Worm (Caenorhabditis elegans) whole organism, young adult: ENCODE data around the gene bath-47.
"Not testable (repeated sequence)": the region's sequence is repeated elsewhere in the genome, so short reads cannot be mapped to it uniquely, and the experiment has no call there.

ENCODE experiments used
- B0019.2 ChIP-seq: fragments of 200-800 bp; sonication (Bioruptor generic); conservative IDR thresholded peaks from 2 replicates; pipeline ENCODE4 v1.3.6; 2022; ENCODE audit warnings: missing genetic modification reagents, missing genetic modification characterization, missing compliant biosample characterization
- C06A6.2 ChIP-seq: fragments of 200-800 bp; sonication (Bioruptor generic); conservative IDR thresholded peaks from 2 replicates; pipeline ENCODE4 v1.3.6; 2022; ENCODE audit warnings: missing genetic modification characterization, missing compliant biosample characterization
- atf-7 ChIP-seq: sonication (generic microtip); optimal IDR thresholded peaks from 2 replicates; lab custom pipeline; 2017; ENCODE audit warnings: mild to moderate bottlenecking, missing genetic modification characterization, missing compliant biosample characterization
- attf-5 ChIP-seq: fragments of 200-800 bp; sonication (Bioruptor generic); optimal IDR thresholded peaks from 2 replicates; lab custom pipeline; 2018; ENCODE audit warnings: mild to moderate bottlenecking, missing genetic modification characterization, missing compliant biosample characterization
- attf-6 ChIP-seq: fragments of 200-800 bp; sonication (Bioruptor generic); IDR thresholded peaks from 2 replicates; pipeline ENCODE4 v1.3.6; 2022; ENCODE audit warnings: missing genetic modification reagents, missing genetic modification characterization, missing compliant biosample characterization
- bed-1 ChIP-seq: fragments of 200-800 bp; sonication (Bioruptor generic); IDR thresholded peaks from 2 replicates; pipeline ENCODE4 v1.3.6; 2022; ENCODE audit warnings: missing genetic modification reagents, missing genetic modification characterization, missing compliant biosample characterization
- ceh-100 ChIP-seq: fragments of 200-800 bp; sonication (Bioruptor generic); IDR thresholded peaks from 2 replicates; pipeline ENCODE4 v1.3.6; 2022; ENCODE audit warnings: missing genetic modification reagents, missing genetic modification characterization, missing compliant biosample characterization
- ceh-27 ChIP-seq: fragments of 200-800 bp; sonication (Bioruptor generic); optimal IDR thresholded peaks from 2 replicates; lab custom pipeline; 2018; ENCODE audit warnings: mild to moderate bottlenecking, missing genetic modification characterization, moderate library complexity, missing compliant biosample characterization
- ceh-79 ChIP-seq: sonication (generic microtip); optimal IDR thresholded peaks from 2 replicates; lab custom pipeline; 2017; ENCODE audit warnings: mild to moderate bottlenecking, missing genetic modification characterization, missing compliant biosample characterization
- ceh-91 ChIP-seq: fragments of 200-800 bp; sonication (Bioruptor generic); IDR thresholded peaks from 2 replicates; pipeline ENCODE4 v1.3.6; 2022; ENCODE audit warnings: missing genetic modification reagents, missing genetic modification characterization, missing compliant biosample characterization
- dpff-1 ChIP-seq: sonication (generic microtip); optimal IDR thresholded peaks from 2 replicates; lab custom pipeline; 2017; ENCODE audit warnings: mild to moderate bottlenecking, missing genetic modification characterization, missing compliant biosample characterization
- dpl-1 ChIP-seq: fragments of 150-350 bp; optimal IDR thresholded peaks from 2 replicates; lab custom pipeline; 2014; ENCODE audit warnings: missing biosample characterization, missing genetic modification reagents, missing genetic modification characterization
- ekl-4 ChIP-seq: fragments of 200-800 bp; sonication (Bioruptor generic); IDR thresholded peaks from 2 replicates; pipeline ENCODE4 v1.3.6; 2022; ENCODE audit warnings: missing genetic modification reagents, missing genetic modification characterization, missing compliant biosample characterization
- ets-4 ChIP-seq: fragments of 200-800 bp; sonication (Bioruptor generic); optimal IDR thresholded peaks from 2 replicates; lab custom pipeline; 2018; ENCODE audit warnings: mild to moderate bottlenecking, missing genetic modification characterization, missing compliant biosample characterization
- fkh-3 ChIP-seq: sonication (generic microtip); optimal IDR thresholded peaks from 2 replicates; lab custom pipeline; 2016; ENCODE audit warnings: mild to moderate bottlenecking, missing genetic modification characterization, missing compliant biosample characterization
- hlh-26 ChIP-seq: fragments of 200-800 bp; sonication (Bioruptor generic); conservative IDR thresholded peaks from 2 replicates; pipeline ENCODE4 v1.3.6; 2022; ENCODE audit warnings: missing genetic modification reagents, missing genetic modification characterization, missing compliant biosample characterization
- hmg-1.2 ChIP-seq: fragments of 200-800 bp; sonication (Bioruptor generic); IDR thresholded peaks from 2 replicates; pipeline ENCODE4 v1.3.6; 2022; ENCODE audit warnings: missing genetic modification reagents, missing genetic modification characterization, missing compliant biosample characterization
- hsf-1 ChIP-seq: fragments of 200-800 bp; sonication (Bioruptor generic); IDR thresholded peaks from 2 replicates; pipeline ENCODE4 v1.3.6; 2022; ENCODE audit warnings: missing genetic modification reagents, missing genetic modification characterization, missing compliant biosample characterization
- lag-1 ChIP-seq: fragments of 200-800 bp; sonication (Bioruptor generic); IDR thresholded peaks from 2 replicates; pipeline ENCODE4 v1.3.6; 2022; ENCODE audit warnings: missing genetic modification reagents, missing genetic modification characterization, missing compliant biosample characterization
- let-526 ChIP-seq: fragments of 200-800 bp; sonication (Bioruptor generic); IDR thresholded peaks from 2 replicates; pipeline ENCODE4 v1.3.6; 2022; ENCODE audit warnings: missing genetic modification reagents, missing genetic modification characterization, missing compliant biosample characterization
- lin-35 ChIP-seq, 3 experiments: fragments of 150-350 bp in 2 of 3; sonication (generic microtip) in 1 of 3; optimal IDR thresholded peaks; 2 replicates each; lab custom pipeline; 2014 to 2018; ENCODE audit warnings: missing biosample characterization in 3 of 3, missing genetic modification characterization in 3 of 3, missing genetic modification reagents in 3 of 3
- lin-54 ChIP-seq: fragments of 200-800 bp; sonication (Bioruptor generic); optimal IDR thresholded peaks from 2 replicates; lab custom pipeline; 2018; ENCODE audit warnings: mild to moderate bottlenecking, missing genetic modification characterization, missing compliant biosample characterization
- lir-1 ChIP-seq: fragments of 200-800 bp; sonication (Bioruptor generic); conservative IDR thresholded peaks from 2 replicates; pipeline ENCODE4 v1.3.6; 2022; ENCODE audit warnings: missing genetic modification reagents, missing genetic modification characterization, missing compliant biosample characterization
- nhr-179 ChIP-seq: sonication (generic microtip); optimal IDR thresholded peaks from 2 replicates; lab custom pipeline; 2016; ENCODE audit warnings: mild to moderate bottlenecking, missing genetic modification characterization, missing compliant biosample characterization
- nhr-27 ChIP-seq: fragments of 200-800 bp; sonication (Bioruptor generic); optimal IDR thresholded peaks from 2 replicates; lab custom pipeline; 2018; ENCODE audit warnings: mild to moderate bottlenecking, missing genetic modification characterization, moderate library complexity, missing compliant biosample characterization
- pbrm-1 ChIP-seq: fragments of 200-800 bp; sonication (Bioruptor generic); IDR thresholded peaks from 2 replicates; pipeline ENCODE4 v1.3.6; 2022; ENCODE audit warnings: missing genetic modification reagents, missing genetic modification characterization, missing compliant biosample characterization
- rec-8 ChIP-seq, 2 experiments: sonication (generic microtip); optimal IDR thresholded peaks; 2 replicates each; lab custom pipeline; 2016; ENCODE audit warnings: mild to moderate bottlenecking in 2 of 2, missing genetic modification characterization in 2 of 2, missing genetic modification reagents in 2 of 2, missing genotype in 2 of 2, missing biosample characterization in 1 of 2, missing compliant biosample characterization in 1 of 2, moderate library complexity in 1 of 2
- rpc-1 ChIP-seq, 2 experiments: fragments of 150-350 bp in 1 of 2; sonication (generic microtip) in 1 of 2; optimal IDR thresholded peaks; 2 replicates each; lab custom pipeline; 2014 to 2018; ENCODE audit warnings: missing biosample characterization in 1 of 2, missing genetic modification characterization in 1 of 2, missing genetic modification reagents in 1 of 2, missing genotype in 1 of 2
- tbp1 ChIP-seq: fragments of 200-800 bp; sonication (Bioruptor generic); optimal IDR thresholded peaks from 2 replicates; lab custom pipeline; 2018; ENCODE audit warnings: mild to moderate bottlenecking, missing genetic modification characterization, missing compliant biosample characterization
- xnd-1 ChIP-seq: sonication (generic microtip); optimal IDR thresholded peaks from 2 replicates; lab custom pipeline; 2016; ENCODE audit warnings: missing genotype, missing genetic modification reagents, missing genetic modification characterization, missing compliant biosample characterization
- zfh-2 ChIP-seq: fragments of 200-800 bp; sonication (Bioruptor generic); conservative IDR thresholded peaks from 2 replicates; pipeline ENCODE4 v1.3.6; 2022; ENCODE audit warnings: missing genetic modification reagents, missing genetic modification characterization, missing compliant biosample characterization
- ztf-18 ChIP-seq: sonication (generic microtip); optimal IDR thresholded peaks from 2 replicates; lab custom pipeline; 2016; ENCODE audit warnings: missing genotype, mild to moderate bottlenecking, missing genetic modification characterization, missing compliant biosample characterization
- ztf-28 ChIP-seq: fragments of 200-800 bp; sonication (Bioruptor generic); IDR thresholded peaks from 2 replicates; pipeline ENCODE4 v1.3.6; 2022; ENCODE audit warnings: missing genetic modification reagents, missing genetic modification characterization, missing compliant biosample characterization

Gene bath-47

DNA sequence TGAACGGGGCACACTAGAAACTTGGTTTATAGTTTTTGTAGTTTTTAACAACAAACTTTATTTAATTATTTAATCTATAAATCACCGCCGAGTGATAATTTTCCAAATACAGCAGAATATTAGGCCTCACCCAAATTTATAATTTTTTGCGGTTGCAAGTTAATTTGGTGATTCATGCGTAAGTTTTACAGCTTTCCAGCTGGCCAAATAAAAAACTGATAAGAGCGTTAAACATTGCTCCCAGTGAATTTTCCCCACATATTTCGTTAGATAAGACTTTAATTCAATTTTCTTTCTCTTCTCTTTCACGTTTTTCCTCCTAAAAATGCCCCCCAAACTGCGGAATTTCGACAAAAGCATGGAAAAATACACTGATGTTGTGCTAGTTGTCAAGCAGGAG, at the start of gene bath-47:
TSS of gene bath-47 (plus strand) at position 305 of the 400 bp plus-strand sequence.
- no peak for TF ChIP-seq lin-54 (GFP tag; lab: Kevin White, UChicago)

DNA sequence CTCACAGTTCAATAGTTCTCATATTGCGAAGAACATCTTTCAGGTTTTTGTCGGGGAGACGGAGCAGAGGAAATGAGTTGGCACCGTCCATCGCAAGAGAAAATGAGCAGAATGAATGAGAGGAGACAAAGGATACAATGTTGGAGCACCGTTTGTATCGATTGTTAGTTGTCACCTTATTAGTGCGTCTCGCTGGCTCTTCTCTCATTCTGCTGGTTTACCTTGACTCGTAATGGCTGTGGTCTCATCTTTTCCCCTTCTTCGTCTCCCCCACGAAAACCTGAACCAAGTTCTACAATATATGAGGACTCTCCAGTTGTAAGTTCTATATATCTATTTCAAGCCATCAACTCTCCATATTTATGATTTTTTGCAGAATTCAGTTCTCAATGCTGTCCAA, 45.4 kb upstream of the bath-47 start, which contains the start of the genes fbxb-54 and fbxb-50:
TSS of gene fbxb-54 (minus strand) at position 101 of the 400 bp plus-strand sequence.
TSS of gene fbxb-50 (plus strand) at position 227 of the 400 bp plus-strand sequence.
- TF ChIP-seq tbp1 (GFP tag; lab: Kevin White, UChicago); bed-1 (GFP tag; lab: Robert Waterston, UW); dpl-1 (GFP tag; lab: Kevin White, UChicago): not testable (repeated sequence)

DNA sequence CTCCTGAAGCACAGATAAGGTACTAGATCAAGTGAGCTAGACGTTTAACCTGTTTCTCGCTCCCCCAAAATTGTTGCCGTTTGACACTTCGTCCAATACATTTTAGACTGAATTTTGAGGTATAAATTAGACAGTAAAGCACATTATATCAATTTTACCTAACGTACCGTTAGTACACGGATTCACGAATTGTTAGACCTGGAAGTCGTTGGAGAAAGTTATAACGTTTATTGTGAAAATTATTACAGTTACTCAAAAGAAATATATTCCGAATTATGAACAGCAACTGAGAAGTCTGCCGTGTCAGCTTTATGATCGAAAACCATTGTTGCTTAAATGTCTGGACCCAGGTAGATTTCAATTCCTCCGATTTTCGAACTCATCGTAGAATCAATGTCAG, 40.8 kb upstream of the bath-47 start:
- no peak for TF ChIP-seq atf-7

DNA sequence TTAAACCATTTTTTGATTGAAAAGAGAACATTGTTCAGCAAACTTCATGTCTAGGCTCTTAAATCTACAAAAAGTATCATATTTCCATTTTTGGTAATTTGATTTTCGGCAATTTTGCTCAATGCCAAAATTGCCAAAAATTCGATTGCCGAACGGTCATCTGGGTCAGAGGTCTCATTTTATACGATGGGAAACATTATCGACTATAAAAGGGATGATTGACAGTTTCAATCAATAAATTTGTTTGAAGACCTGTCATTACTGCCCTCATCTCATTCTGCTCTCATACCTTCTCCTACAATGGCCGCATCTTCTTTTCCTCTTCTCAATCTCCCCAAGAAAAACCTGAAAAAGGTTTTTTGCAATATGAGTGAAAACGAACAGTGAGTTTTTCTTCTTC, 39.7 kb upstream of the bath-47 start, which contains the start of gene K05F6.14:
TSS of gene K05F6.14 (plus strand) at position 301 of the 400 bp plus-strand sequence.
- TF ChIP-seq nhr-179 (tag; lab: Kevin White, UChicago) (no peak), nhr-27 (tag; lab: Kevin White, UChicago) (no peak), pbrm-1 (GFP tag; lab: Robert Waterston, UW) (no peak), lag-1 (GFP tag; lab: Robert Waterston, UW) (no peak), ets-4 (GFP tag; lab: Kevin White, UChicago) (no peak), ceh-79 (tag; lab: Kevin White, UChicago) (no peak), B0019.2 (GFP tag; lab: Robert Waterston, UW) (no peak), dpff-1 (no peak), xnd-1 (no peak), attf-5 (GFP tag; lab: Kevin White, UChicago) (no peak), rec-8 (tag; optimal IDR thresholded peaks at IDR 0.05; lab: Kevin White, UChicago) (no peak), lir-1 (GFP tag; lab: Robert Waterston, UW) (no peak), let-526 (no peak)

DNA sequence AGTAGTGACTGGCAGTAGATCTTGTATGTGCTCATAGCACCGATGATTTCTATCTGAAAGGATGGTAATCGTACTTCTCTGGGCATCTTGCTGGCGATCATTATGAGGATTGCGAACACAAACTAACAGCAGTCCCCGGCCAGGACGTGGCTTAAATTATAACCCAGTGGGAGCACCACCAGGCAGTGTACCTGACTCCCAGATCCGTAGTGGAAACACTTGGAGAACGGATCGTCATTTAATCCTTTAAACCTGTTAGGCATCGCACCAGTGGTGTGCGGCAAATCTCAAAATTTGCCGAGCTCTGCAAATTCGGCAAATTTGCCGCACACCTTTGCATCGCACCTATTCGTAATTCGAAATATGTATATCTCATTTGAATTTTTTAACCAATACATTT, 34.0 kb upstream of the bath-47 start, which contains the start of gene K05F6.8:
TSS of gene K05F6.8 (minus strand) at position 101 of the 400 bp plus-strand sequence.
- TF ChIP-seq attf-6: no peak
- no peak for TF ChIP-seq C06A6.2
- TF ChIP-seq rpc-1 (optimal IDR thresholded peaks at IDR 0.05; lab: Kevin White, UChicago): no peak
- no peak for TF ChIP-seq rpc-1 (tag; optimal IDR thresholded peaks at IDR 0.05; lab: Kevin White, UChicago)
- no peak for TF ChIP-seq ceh-27
- no peak for TF ChIP-seq zfh-2 (GFP tag; lab: Robert Waterston, UW)
- no peak for TF ChIP-seq ztf-28 (GFP tag; lab: Robert Waterston, UW)
- TF ChIP-seq hmg-1.2 (GFP tag; lab: Robert Waterston, UW): no peak
- TF ChIP-seq ekl-4 (GFP tag; lab: Robert Waterston, UW): no peak
- TF ChIP-seq hsf-1: no peak

DNA sequence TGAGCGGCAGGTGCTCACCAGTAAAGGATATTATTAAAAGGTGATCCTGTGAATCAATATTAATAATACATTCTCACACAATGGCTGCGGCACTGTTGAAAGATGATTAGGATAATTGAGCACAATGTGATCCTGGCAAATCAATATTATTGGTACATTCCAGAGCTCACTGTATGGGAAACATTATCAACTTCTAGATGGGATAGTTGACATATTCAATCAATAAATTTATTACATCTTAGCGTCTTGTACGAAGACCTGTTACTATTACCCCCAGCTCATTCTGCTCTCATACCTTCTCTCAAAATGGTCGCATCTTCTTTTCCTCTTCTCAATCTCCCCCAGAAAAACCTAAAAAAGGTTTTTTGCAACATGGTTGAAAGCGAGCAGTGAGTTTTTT, 33.4 kb upstream of the bath-47 start, which contains the start of gene fbxb-49:
TSS of gene fbxb-49 (plus strand) at position 301 of the 400 bp plus-strand sequence.
- TF ChIP-seq ceh-91 (GFP tag; lab: Robert Waterston, UW) (no peak), ztf-18 (no peak), ceh-100 (GFP tag; lab: Robert Waterston, UW) (no peak), lin-35 (GFP tag; optimal IDR thresholded peaks at IDR 0.05; lab: Kevin White, UChicago) (no peak), dpl-1 (GFP tag; lab: Kevin White, UChicago) (no peak), hlh-26 (GFP tag; lab: Robert Waterston, UW) (no peak), ceh-27 (no peak), rpc-1 (optimal IDR thresholded peaks at IDR 0.05; lab: Kevin White, UChicago) (no peak), rpc-1 (tag; optimal IDR thresholded peaks at IDR 0.05; lab: Kevin White, UChicago) (no peak), fkh-3 (no peak), C06A6.2 (no peak), attf-6 (no peak)
